Fruit fly (Drosophila melanogaster) whole organism, embryonic: ENCODE data around the gene CG43814.

Source experiments
- Adf1 ChIP-seq: fragments of 200-800 bp; sonication (Bioruptor generic); IDR thresholded peaks from 2 replicates; pipeline ENCODE4 v1.3.6; 2022; ENCODE audit warnings: missing biosample characterization, missing genetic modification characterization
- B-H2 ChIP-seq: fragments of 200-800 bp; sonication (Bioruptor generic); optimal IDR thresholded peaks from 2 replicates; lab custom pipeline; 2018; ENCODE audit warnings: missing biosample characterization, mild to moderate bottlenecking, missing genetic modification characterization
- CG10274 ChIP-seq: fragments of 200-800 bp; sonication (Bioruptor generic); optimal IDR thresholded peaks from 3 replicates; lab custom pipeline; 2017; ENCODE audit warnings: missing biosample characterization, mild to moderate bottlenecking, missing genetic modification characterization
- CG10321 ChIP-seq: fragments of 200-800 bp; sonication (Bioruptor generic); IDR thresholded peaks from 2 replicates; pipeline ENCODE4 v1.3.6; 2022; ENCODE audit warnings: missing biosample characterization, missing genetic modification characterization
- CG12236 ChIP-seq: fragments of 200-800 bp; sonication (Bioruptor generic); optimal IDR thresholded peaks from 2 replicates; lab custom pipeline; 2016; ENCODE audit warnings: missing biosample characterization, missing genetic modification characterization
- CG12299 ChIP-seq: fragments of 200-800 bp; sonication (Bioruptor generic); optimal IDR thresholded peaks from 2 replicates; lab custom pipeline; 2018; ENCODE audit warnings: missing biosample characterization, mild to moderate bottlenecking, missing genetic modification characterization
- CG14050 ChIP-seq: fragments of 200-800 bp; sonication (Bioruptor generic); IDR thresholded peaks from 3 replicates; pipeline ENCODE4 v1.3.6; 2022; ENCODE audit warnings: missing biosample characterization, missing genetic modification characterization
- CG14667 ChIP-seq: fragments of 200-800 bp; sonication (Bioruptor generic); IDR thresholded peaks from 2 replicates; pipeline ENCODE4 v1.3.6; 2022; ENCODE audit warnings: missing biosample characterization, missing genetic modification characterization
- CG15479 ChIP-seq: fragments of 200-800 bp; sonication (Bioruptor generic); optimal IDR thresholded peaks from 3 replicates; lab custom pipeline; 2019; ENCODE audit warnings: missing biosample characterization, mild to moderate bottlenecking, missing genetic modification characterization, moderate library complexity
- CG15696 ChIP-seq: fragments of 200-800 bp; sonication (Bioruptor generic); optimal IDR thresholded peaks from 2 replicates; lab custom pipeline; 2019; ENCODE audit warnings: missing biosample characterization, mild to moderate bottlenecking, missing genetic modification characterization, moderate library complexity
- CG18599 ChIP-seq: fragments of 200-800 bp; sonication (Bioruptor generic); optimal IDR thresholded peaks from 3 replicates; lab custom pipeline; 2017; ENCODE audit warnings: missing biosample characterization, missing genetic modification characterization, mild to moderate bottlenecking, moderate library complexity, missing genetic modification reagents
- CG18764 ChIP-seq: fragments of 200-800 bp; sonication (Bioruptor generic); optimal IDR thresholded peaks from 3 replicates; lab custom pipeline; 2016; ENCODE audit warnings: missing biosample characterization, missing genetic modification characterization
- CG7372 ChIP-seq: fragments of 200-800 bp; sonication (Bioruptor generic); IDR thresholded peaks from 2 replicates; pipeline ENCODE4 v1.3.6; 2022; ENCODE audit warnings: missing biosample characterization, missing genetic modification characterization
- D ChIP-seq, 2 experiments: fragments of 200-800 bp in 1 of 2; fragments of >200 bp in 1 of 2; sonication (Bioruptor generic) in 1 of 2; optimal IDR thresholded peaks; 2 replicates in 1 of 2; 3 replicates in 1 of 2; lab custom pipeline; 2017; ENCODE audit warnings: mild to moderate bottlenecking in 1 of 2, missing biosample characterization in 1 of 2, missing genetic modification characterization in 1 of 2, missing genetic modification reagents in 1 of 2
- Deaf1 ChIP-seq: fragments of 200-800 bp; optimal IDR thresholded peaks from 3 replicates; lab custom pipeline; 2019; ENCODE audit warnings: missing biosample characterization, mild to moderate bottlenecking, missing genetic modification characterization, moderate library complexity
- Dfd ChIP-seq, 2 experiments: fragments of >200 bp; optimal IDR thresholded peaks; 2 replicates each; lab custom pipeline; 2017; ENCODE audit warnings: missing biosample characterization in 2 of 2, missing genetic modification characterization in 2 of 2
- Drgx ChIP-seq: fragments of 200-800 bp; sonication (Bioruptor generic); IDR thresholded peaks from 2 replicates; pipeline ENCODE4 v1.3.6; 2022; ENCODE audit warnings: missing biosample characterization, missing genetic modification characterization
- HHEX ChIP-seq: fragments of 200-800 bp; sonication (Bioruptor generic); optimal IDR thresholded peaks from 3 replicates; lab custom pipeline; 2017; ENCODE audit warnings: missing biosample characterization, mild to moderate bottlenecking, missing genetic modification characterization, missing genetic modification reagents
- Jarid2 ChIP-seq: fragments of 200-800 bp; sonication (Bioruptor generic); optimal IDR thresholded peaks from 3 replicates; lab custom pipeline; 2017; ENCODE audit warnings: mild to moderate bottlenecking, missing biosample characterization, missing genetic modification reagents, missing genetic modification characterization
- Med ChIP-seq: fragments of 200-800 bp; sonication (Bioruptor generic); peaks from one replicate; lab custom pipeline; 2016; ENCODE audit warnings: missing biosample characterization, missing genetic modification characterization, mild to moderate bottlenecking, inconsistent platforms, moderate library complexity
- Nf-YC ChIP-seq: fragments of 200-800 bp; optimal IDR thresholded peaks from 3 replicates; lab custom pipeline; 2019; ENCODE audit warnings: missing biosample characterization, mild to moderate bottlenecking, missing genetic modification characterization, moderate library complexity
- Oli ChIP-seq: fragments of 200-800 bp; sonication (Bioruptor generic); optimal IDR thresholded peaks from 2 replicates; lab custom pipeline; 2018; ENCODE audit warnings: missing biosample characterization, mild to moderate bottlenecking, missing genetic modification characterization, moderate library complexity
- Xrp1 ChIP-seq: fragments of 200-800 bp; sonication (Bioruptor generic); IDR thresholded peaks from 2 replicates; pipeline ENCODE4 v1.3.6; 2022; ENCODE audit warnings: missing biosample characterization, missing genetic modification characterization
- br ChIP-seq: fragments of >200 bp; optimal IDR thresholded peaks from 2 replicates; lab custom pipeline; 2017
- cg ChIP-seq: fragments of 200-800 bp; sonication (Bioruptor generic); optimal IDR thresholded peaks from 3 replicates; lab custom pipeline; 2019; ENCODE audit warnings: missing biosample characterization, mild to moderate bottlenecking, missing genetic modification characterization, moderate library complexity
- chm ChIP-seq: fragments of 200-800 bp; sonication (Bioruptor generic); IDR thresholded peaks from 2 replicates; pipeline ENCODE4 v1.3.6; 2022; ENCODE audit warnings: missing biosample characterization, missing genetic modification characterization
- chn ChIP-seq: fragments of 200-800 bp; sonication (Bioruptor generic); optimal IDR thresholded peaks from 2 replicates; lab custom pipeline; 2016; ENCODE audit warnings: missing biosample characterization, missing genetic modification characterization
- crol ChIP-seq: fragments of 200-800 bp; sonication (Bioruptor generic); IDR thresholded peaks from 2 replicates; pipeline ENCODE4 v1.3.6; 2022; ENCODE audit warnings: missing biosample characterization, missing genetic modification characterization
- crp ChIP-seq, 2 experiments: fragments of 200-800 bp; sonication (Bioruptor generic); optimal IDR thresholded peaks; 2 replicates in 1 of 2; 3 replicates in 1 of 2; lab custom pipeline; 2017; ENCODE audit warnings: missing biosample characterization in 2 of 2, missing genetic modification characterization in 2 of 2, mild to moderate bottlenecking in 1 of 2, moderate library complexity in 1 of 2
- dati ChIP-seq: fragments of 200-800 bp; sonication (Bioruptor generic); IDR thresholded peaks from 2 replicates; pipeline ENCODE4 v1.3.6; 2022; ENCODE audit warnings: missing biosample characterization, missing genetic modification characterization
- exex ChIP-seq: fragments of 200-800 bp; sonication (Bioruptor generic); optimal IDR thresholded peaks from 4 replicates; lab custom pipeline; 2018; ENCODE audit warnings: missing biosample characterization, mild to moderate bottlenecking, missing genetic modification characterization, moderate library complexity
- grn ChIP-seq: fragments of 200-800 bp; sonication (Bioruptor generic); optimal IDR thresholded peaks from 3 replicates; lab custom pipeline; 2017; ENCODE audit warnings: missing biosample characterization, missing genetic modification characterization
- klu ChIP-seq: fragments of 200-800 bp; sonication (Bioruptor generic); IDR thresholded peaks from 2 replicates; pipeline ENCODE4 v1.3.6; 2022; ENCODE audit warnings: missing biosample characterization, missing genetic modification characterization
- maf-S ChIP-seq: fragments of 200-800 bp; sonication (Bioruptor generic); optimal IDR thresholded peaks from 2 replicates; lab custom pipeline; 2016; ENCODE audit warnings: missing biosample characterization, missing genetic modification characterization
- mirr ChIP-seq: fragments of 200-800 bp; sonication (Bioruptor generic); optimal IDR thresholded peaks from 3 replicates; lab custom pipeline; 2018; ENCODE audit warnings: missing biosample characterization, mild to moderate bottlenecking, missing genetic modification characterization
- pzg ChIP-seq: fragments of 200-800 bp; sonication (Bioruptor generic); optimal IDR thresholded peaks from 3 replicates; lab custom pipeline; 2018; ENCODE audit warnings: missing biosample characterization, mild to moderate bottlenecking, missing genetic modification characterization, moderate library complexity
- rib ChIP-seq: fragments of 200-800 bp; sonication (Bioruptor generic); IDR thresholded peaks from 2 replicates; pipeline ENCODE4 v1.3.6; 2022; ENCODE audit warnings: missing biosample characterization, missing genetic modification characterization
- sens ChIP-seq: fragments of 200-800 bp; sonication (Bioruptor generic); peaks from one replicate; lab custom pipeline; 2016; ENCODE audit warnings: missing biosample characterization, missing genetic modification characterization
- slp2 ChIP-seq: fragments of 200-800 bp; sonication (Bioruptor generic); optimal IDR thresholded peaks from 2 replicates; lab custom pipeline; 2016; ENCODE audit warnings: missing biosample characterization, missing genetic modification characterization
- tll ChIP-seq, 2 experiments: fragments of 200-800 bp in 1 of 2; fragments of >200 bp in 1 of 2; sonication (Bioruptor generic) in 1 of 2; optimal IDR thresholded peaks; 2 replicates each; lab custom pipeline; 2017 to 2019; ENCODE audit warnings: missing biosample characterization in 2 of 2, missing genetic modification characterization in 2 of 2, mild to moderate bottlenecking in 1 of 2, moderate library complexity in 1 of 2
- trh ChIP-seq: fragments of 200-800 bp; sonication (Bioruptor generic); optimal IDR thresholded peaks from 2 replicates; lab custom pipeline; 2016; ENCODE audit warnings: missing biosample characterization, missing genetic modification characterization
- tx ChIP-seq: fragments of 200-800 bp; sonication (Bioruptor generic); optimal IDR thresholded peaks from 2 replicates; lab custom pipeline; 2016; ENCODE audit warnings: missing biosample characterization, missing genetic modification characterization
- zen ChIP-seq: fragments of 200-800 bp; sonication (Bioruptor generic); optimal IDR thresholded peaks from 3 replicates; lab custom pipeline; 2018; ENCODE audit warnings: missing biosample characterization, mild to moderate bottlenecking, missing genetic modification characterization, moderate library complexity
- zfh2 ChIP-seq: fragments of 200-800 bp; sonication (Bioruptor generic); optimal IDR thresholded peaks from 2 replicates; lab custom pipeline; 2016; ENCODE audit warnings: missing biosample characterization, missing genetic modification characterization

Gene CG43814

DNA sequence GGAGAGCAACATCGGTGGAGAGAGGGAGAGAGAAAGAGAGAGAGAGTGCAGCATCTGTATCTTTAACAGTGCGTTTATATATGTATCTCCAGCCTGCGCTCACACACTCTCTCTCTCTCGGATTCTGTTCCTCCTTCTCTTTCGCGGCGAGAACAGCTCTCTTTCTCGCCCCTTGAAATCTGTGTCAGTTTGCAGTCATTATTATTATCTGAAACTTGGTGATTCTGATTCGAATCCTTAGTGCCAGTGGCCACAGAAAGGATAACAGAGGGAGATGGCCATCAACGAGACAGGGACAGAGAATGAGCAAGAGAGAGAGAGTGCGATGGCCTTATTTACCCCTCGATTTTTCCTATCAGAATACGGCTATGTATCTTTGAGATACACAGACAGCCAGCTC is 22.2 kb downstream of the CG43814 start (continued):
- TF ChIP-seq D (optimal IDR thresholded peaks at IDR 0.05; lab: Kevin White, UChicago), result peak; percentile 92
- TF ChIP-seq D (GFP tag; optimal IDR thresholded peaks at IDR 0.05; lab: Kevin White, UChicago), result no peak
- TF ChIP-seq tx, result no peak
- TF ChIP-seq HHEX (GFP tag; lab: Kevin White, UChicago), result no peak
- peak; percentile 40 for TF ChIP-seq cg (GFP tag; lab: Kevin White, UChicago)
- TF ChIP-seq klu (GFP tag; lab: Robert Waterston, UW), result no peak
- peak; percentile 88 for TF ChIP-seq zen (tag; lab: Kevin White, UChicago)
- TF ChIP-seq CG14050, result no peak

- TF ChIP-seq Jarid2 (GFP tag; lab: Kevin White, UChicago), result peak; percentile 58
- TF ChIP-seq CG7372 (GFP tag; lab: Robert Waterston, UW), result peak; percentile 68
- no peak for TF ChIP-seq grn
- peak; percentile 64 for TF ChIP-seq sens (GFP tag; lab: Kevin White, UChicago)
- TF ChIP-seq Xrp1 (GFP tag; lab: Robert Waterston, UW), result no peak
- TF ChIP-seq CG15479, result peak; percentile 27
- TF ChIP-seq Med (GFP tag; lab: Kevin White, UChicago), result peak; percentile 37
- peak; percentile 7; the same call in 1 of the 2 replicates for TF ChIP-seq crol (GFP tag; lab: Robert Waterston, UW)
- no peak for TF ChIP-seq dati (GFP tag; lab: Robert Waterston, UW)
- no peak for TF ChIP-seq CG18599 (GFP tag; lab: Kevin White, UChicago)
- TF ChIP-seq Adf1 (GFP tag; lab: Robert Waterston, UW), result peak; percentile 61
- TF ChIP-seq Deaf1 (tag; lab: Kevin White, UChicago), result peak; percentile 74
Observed at dm6 chr2L:18782212-18782825, 22.8 kb downstream of the CG43814 start.

dm6 chr2L:18780911-18781545 is 24.1 kb downstream of the CG43814 start:
- TF ChIP-seq mirr (GFP tag; lab: Kevin White, UChicago) (peak; percentile 75), tll (GFP tag; optimal IDR thresholded peaks at IDR 0.05; lab: Kevin White, UChicago) (peak in 1 of 2 experiments; percentile 80), CG10321 (GFP tag; lab: Robert Waterston, UW) (no peak), CG15479 (peak; percentile 61), D (optimal IDR thresholded peaks at IDR 0.05; lab: Kevin White, UChicago) (peak; percentile 56), D (GFP tag; optimal IDR thresholded peaks at IDR 0.05; lab: Kevin White, UChicago) (no peak), zen (tag; lab: Kevin White, UChicago) (peak; percentile 44), chn (GFP tag; lab: Kevin White, UChicago) (no peak), chm (GFP tag; lab: Robert Waterston, UW) (0 out of 2 replicates have a peak, but pooled peaks have one; percentile 34), CG10274 (GFP tag; lab: Kevin White, UChicago) (no peak), exex (tag; lab: Kevin White, UChicago) (peak; percentile 81)
- TF ChIP-seq, all 482 proteins: peak for 7

DNA sequence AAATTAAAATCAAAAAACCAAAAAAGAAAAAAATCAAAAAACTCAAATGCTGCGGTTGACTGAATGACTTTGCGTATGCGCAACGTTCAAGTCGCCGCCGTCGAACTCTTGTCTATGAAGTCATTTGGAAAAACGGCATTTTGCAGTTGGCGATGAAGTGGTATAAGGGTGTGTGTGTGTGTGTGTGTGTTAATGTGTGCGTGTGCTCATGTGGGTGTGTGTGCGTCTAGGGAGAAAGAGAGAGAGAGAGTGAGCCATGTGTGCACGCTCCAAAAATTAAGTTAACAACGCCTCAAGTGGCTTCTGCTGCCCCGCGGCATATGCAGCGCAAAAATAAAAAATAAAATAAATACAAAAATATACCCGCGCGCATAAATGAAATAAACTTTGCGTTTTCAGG is 27.7 kb downstream of the CG43814 start:
- peak in 1 of 2 experiments; percentile 48 for TF ChIP-seq tll (GFP tag; optimal IDR thresholded peaks at IDR 0.05; lab: Kevin White, UChicago)
- TF ChIP-seq CG12299 (tag; lab: Kevin White, UChicago), result no peak
- TF ChIP-seq CG18764, result no peak
- no peak for TF ChIP-seq rib
- TF ChIP-seq Dfd (GFP tag; optimal IDR thresholded peaks at IDR 0.05; lab: Kevin White, UChicago), result peak in 1 of 2 experiments; percentile 81
- no peak for TF ChIP-seq CG15696 (tag; lab: Kevin White, UChicago)
- no peak for TF ChIP-seq maf-S (GFP tag; lab: Kevin White, UChicago)
- no peak for TF ChIP-seq zfh2
- peak; percentile 8; the same call in 1 of the 2 replicates for TF ChIP-seq Drgx
- TF ChIP-seq Nf-YC, result peak; percentile 6
- TF ChIP-seq slp2 (GFP tag; lab: Kevin White, UChicago), result no peak
- TF ChIP-seq CG14667 (GFP tag; lab: Robert Waterston, UW), result no peak
- no peak for TF ChIP-seq CG12236 (GFP tag; lab: Kevin White, UChicago)
- no peak for TF ChIP-seq crp (GFP tag; optimal IDR thresholded peaks at IDR 0.05; lab: Kevin White, UChicago)
- no peak for TF ChIP-seq B-H2
- no peak for TF ChIP-seq trh (GFP tag; lab: Kevin White, UChicago)
- TF ChIP-seq br, result no peak
- TF ChIP-seq Oli (tag; lab: Kevin White, UChicago), result no peak
- TF ChIP-seq pzg, result no peak
